Fruit fly (Drosophila melanogaster) Kc167 (cell line): Measurements from ENCODE around the gene CG7650.

Experiments used
- Myc ChIP-seq: fragments of >200 bp; optimal IDR thresholded peaks from 2 replicates; lab custom pipeline; 2017; ENCODE audit warnings: missing external identifiers
- Sin3A ChIP-seq: fragments of >200 bp; optimal IDR thresholded peaks from 2 replicates; lab custom pipeline; 2018; ENCODE audit warnings: missing external identifiers
- h ChIP-seq: fragments of >200 bp; optimal IDR thresholded peaks from 3 replicates; lab custom pipeline; 2018; ENCODE audit warnings: missing external identifiers
- insv ChIP-seq: fragments of >200 bp; optimal IDR thresholded peaks from 3 replicates; lab custom pipeline; 2018; ENCODE audit warnings: missing external identifiers
- psq ChIP-seq: fragments of >200 bp; optimal IDR thresholded peaks from 2 replicates; lab custom pipeline; 2017; ENCODE audit warnings: missing external identifiers
- ttk ChIP-seq: sonication (Bioruptor generic); optimal IDR thresholded peaks from 2 replicates; lab custom pipeline; 2017; ENCODE audit warnings: missing external identifiers

Gene CG7650

dm6 chr3L:15610109-15610508, at the start of gene CG7650:
Gene CG7650, minus strand, starts transcription at chr3L:15610386.
- TF ChIP-seq h (lab: Kevin White, UChicago) (no peak), Myc (no peak), psq (lab: Kevin White, UChicago) (no peak), ttk (lab: Kevin White, UChicago) (no peak), Sin3A (lab: Kevin White, UChicago) (no peak), insv (lab: Kevin White, UChicago) (no peak)

- TF ChIP-seq Sin3A (lab: Kevin White, UChicago) (no peak), insv (lab: Kevin White, UChicago) (no peak), ttk (lab: Kevin White, UChicago) (no peak), Myc (no peak), h (lab: Kevin White, UChicago) (no peak), psq (lab: Kevin White, UChicago) (no peak)
Observed at dm6 chr3L:15659341-15659740, 49.2 kb upstream of the CG7650 start, which contains the start of the genes Eig71Eh and Eig71Ei. Gene Eig71Eh, minus strand, starts transcription at chr3L:15659441. Gene Eig71Ei, plus strand, starts transcription at chr3L:15659707.

- no peak for TF ChIP-seq Sin3A (lab: Kevin White, UChicago)
- no peak for TF ChIP-seq Myc
- no peak for TF ChIP-seq insv (lab: Kevin White, UChicago)
- TF ChIP-seq h (lab: Kevin White, UChicago) = no peak
- TF ChIP-seq psq (lab: Kevin White, UChicago) = no peak
- TF ChIP-seq ttk (lab: Kevin White, UChicago) = no peak
Observed at dm6 chr3L:15657290-15657689, 47.1 kb upstream of the CG7650 start, which contains the start of the genes Eig71Ef and Eig71Eg. Gene Eig71Ef, minus strand, starts transcription at chr3L:15657390. Gene Eig71Eg, plus strand, starts transcription at chr3L:15657628.

- no peak for TF ChIP-seq Sin3A (lab: Kevin White, UChicago)
- TF ChIP-seq insv (lab: Kevin White, UChicago) = no peak
- TF ChIP-seq h (lab: Kevin White, UChicago) = no peak
- no peak for TF ChIP-seq ttk (lab: Kevin White, UChicago)
- no peak for TF ChIP-seq Myc
- TF ChIP-seq psq (lab: Kevin White, UChicago) = no peak
Observed at dm6 chr3L:15655910-15656309, 45.7 kb upstream of the CG7650 start, which contains the start of gene Eig71Ee. Gene Eig71Ee, minus strand, starts transcription at chr3L:15656010.

- TF ChIP-seq psq (lab: Kevin White, UChicago) (no peak), h (lab: Kevin White, UChicago) (no peak), Sin3A (lab: Kevin White, UChicago) (no peak), insv (lab: Kevin White, UChicago) (no peak), Myc (no peak), ttk (lab: Kevin White, UChicago) (no peak)
Observed at dm6 chr3L:15652154-15652553, 42.0 kb upstream of the CG7650 start, which contains the start of the genes Eig71Ec and Eig71Ed. Gene Eig71Ec, minus strand, starts transcription at chr3L:15652254. Gene Eig71Ed, plus strand, starts transcription at chr3L:15652537.

dm6 chr3L:15650552-15650951, 40.4 kb upstream of the CG7650 start, which contains the start of gene CG43084:
Gene CG43084, plus strand, starts transcription at chr3L:15650852.
- TF ChIP-seq psq (lab: Kevin White, UChicago) (no peak), h (lab: Kevin White, UChicago) (no peak), insv (lab: Kevin White, UChicago) (no peak), ttk (lab: Kevin White, UChicago) (no peak), Myc (no peak), Sin3A (lab: Kevin White, UChicago) (no peak)

dm6 chr3L:15649561-15649960, 39.4 kb upstream of the CG7650 start, which contains the start of the genes Eig71Ea and Eig71Eb:
Gene Eig71Ea, minus strand, starts transcription at chr3L:15649661.
Gene Eig71Eb, plus strand, starts transcription at chr3L:15649936.
- TF ChIP-seq Sin3A (lab: Kevin White, UChicago) = no peak
- TF ChIP-seq ttk (lab: Kevin White, UChicago) = no peak
- TF ChIP-seq Myc = no peak
- TF ChIP-seq psq (lab: Kevin White, UChicago) = no peak
- no peak for TF ChIP-seq insv (lab: Kevin White, UChicago)
- no peak for TF ChIP-seq h (lab: Kevin White, UChicago)

dm6 chr3L:15647712-15648621, 37.8 kb upstream of the CG7650 start, which contains the start of the genes comm3 and CG43083:
Gene comm3, minus strand, starts transcription at chr3L:15647762.
Gene CG43083, plus strand, starts transcription at chr3L:15648571.
- no peak for TF ChIP-seq psq (lab: Kevin White, UChicago)
- TF ChIP-seq h (lab: Kevin White, UChicago) = no peak
- TF ChIP-seq Sin3A (lab: Kevin White, UChicago) = no peak
- TF ChIP-seq Myc = no peak
- no peak for TF ChIP-seq ttk (lab: Kevin White, UChicago)
- TF ChIP-seq insv (lab: Kevin White, UChicago) = no peak

- TF ChIP-seq psq (lab: Kevin White, UChicago) (no peak), insv (lab: Kevin White, UChicago) (no peak), ttk (lab: Kevin White, UChicago) (no peak), h (lab: Kevin White, UChicago) (no peak), Myc (no peak), Sin3A (lab: Kevin White, UChicago) (no peak)
Observed at dm6 chr3L:15646182-15646581, 36.0 kb upstream of the CG7650 start.

dm6 chr3L:15641590-15642019, 31.4 kb upstream of the CG7650 start:
- TF ChIP-seq h (lab: Kevin White, UChicago) (no peak), Sin3A (lab: Kevin White, UChicago) (no peak), Myc (no peak), insv (lab: Kevin White, UChicago) (no peak), psq (lab: Kevin White, UChicago) (no peak), ttk (lab: Kevin White, UChicago) (no peak)

dm6 chr3L:15639978-15640377, 29.8 kb upstream of the CG7650 start:
- TF ChIP-seq psq (lab: Kevin White, UChicago) = no peak
- TF ChIP-seq insv (lab: Kevin White, UChicago) = no peak
- TF ChIP-seq Myc = no peak
- TF ChIP-seq Sin3A (lab: Kevin White, UChicago) = no peak
